Worm (Caenorhabditis elegans): ENCODE measurements around the gene T15B7.1.

Gene T15B7.1

DNA sequence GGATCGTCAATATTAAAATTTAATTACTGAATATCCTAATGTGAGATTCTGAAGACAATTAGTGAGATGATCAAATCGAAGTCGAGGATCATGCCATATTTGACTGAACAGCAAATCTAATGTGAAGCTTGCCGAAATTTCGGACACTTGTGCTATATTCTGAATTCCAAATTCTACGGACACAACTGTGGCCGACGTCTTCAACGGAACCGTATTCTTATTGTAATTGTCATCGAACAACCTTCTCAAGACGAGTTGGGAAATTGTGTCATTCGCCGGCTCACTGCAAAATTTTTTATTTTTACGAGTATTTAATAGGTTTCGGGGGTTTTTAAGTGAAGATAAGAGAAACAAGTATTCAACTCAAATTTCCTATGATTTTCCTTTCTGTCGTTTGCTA is at the start of gene T15B7.1:
Gene T15B7.1, plus strand, starts transcription at position 301 of the 400 bp plus-strand sequence.
- TF ChIP-seq hlh-11 (tag; optimal IDR thresholded peaks at IDR 0.05) (no peak), saeg-2 (GFP tag; IDR thresholded peaks at IDR 0.05) (no peak), F49E8.2 (tag; optimal IDR thresholded peaks at IDR 0.05; ENCODE audit: borderline replicate concordance) (no peak), ceh-32 (tag; optimal IDR thresholded peaks at IDR 0.05; ENCODE audit: poor library complexity) (no peak), lin-29 (GFP tag; IDR thresholded peaks at IDR 0.05) (no peak), dve-1 (tag; optimal IDR thresholded peaks at IDR 0.05; ENCODE audit: insufficient read depth) (no peak), pqm-1 (tag; optimal IDR thresholded peaks at IDR 0.05) (no peak), sdz-12 (GFP tag; optimal IDR thresholded peaks at IDR 0.05) (no peak), nhr-48 (tag; optimal IDR thresholded peaks at IDR 0.05) (no peak), ceh-28 (tag; optimal IDR thresholded peaks at IDR 0.05) (no peak), daf-16 (GFP tag; optimal IDR thresholded peaks at IDR 0.05) (no peak), daf-16 (tag; optimal IDR thresholded peaks at IDR 0.05) (no peak)

DNA sequence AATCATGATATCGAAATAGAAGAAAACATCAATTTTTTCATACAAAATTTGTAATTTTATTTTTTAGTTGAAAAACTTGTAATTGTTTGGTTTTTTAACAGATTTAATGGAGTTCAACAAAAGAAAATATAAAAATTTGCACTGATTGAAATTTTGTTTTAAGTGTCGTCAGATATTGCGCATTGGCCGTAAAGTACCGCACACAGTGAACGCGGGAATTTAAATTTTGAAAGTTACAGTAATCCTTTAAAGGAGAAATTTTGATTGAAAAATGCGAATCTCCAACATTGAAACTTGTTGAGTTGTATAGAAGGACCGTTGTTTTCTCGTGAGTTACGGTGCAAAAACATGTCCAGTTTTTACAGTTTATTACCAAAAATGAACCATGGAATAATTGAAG is 49.6 kb upstream of the T15B7.1 start:
- TF ChIP-seq dpl-1 (GFP tag; optimal IDR thresholded peaks at IDR 0.05) (no peak), lsy-2 (tag; optimal IDR thresholded peaks at IDR 0.05) (peak in 1 of 2 experiments; percentile 8), zfp-3 (GFP tag; conservative IDR thresholded peaks at IDR 0.05) (no peak)

DNA sequence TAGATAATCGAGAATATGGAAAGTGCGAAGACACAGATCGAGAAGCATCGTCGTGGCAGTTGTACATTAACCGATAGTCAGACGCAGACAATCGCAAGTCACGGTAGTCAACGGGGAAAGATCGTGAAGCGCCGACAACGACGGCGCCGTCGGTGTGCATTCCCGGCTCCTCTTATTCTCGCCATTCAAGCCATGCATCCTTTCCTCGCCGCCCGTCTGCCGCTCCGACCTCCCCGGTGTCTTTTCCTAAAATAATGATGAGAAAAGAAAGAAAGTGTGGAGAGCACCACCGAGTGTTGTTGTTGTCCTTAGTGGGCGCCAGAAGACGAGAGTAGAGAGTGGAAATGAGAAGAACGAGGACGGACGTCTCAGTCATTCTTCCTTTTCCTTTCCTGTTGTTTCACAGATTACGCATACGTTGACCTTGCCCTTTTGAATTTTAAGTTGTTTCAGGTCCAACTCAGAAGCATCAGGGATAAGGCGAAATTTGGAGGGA is 48.7 kb upstream of the T15B7.1 start, which contains the start of gene ZC404.1:
Gene ZC404.1, plus strand, starts transcription at position 446 of the 496 bp plus-strand sequence.
- peak; percentile 62 for TF ChIP-seq set-16 (GFP tag; IDR thresholded peaks at IDR 0.05)
- TF ChIP-seq rbr-2 (tag; optimal IDR thresholded peaks at IDR 0.05), result peak; percentile 21
- no peak for TF ChIP-seq mxl-2 (GFP tag; conservative IDR thresholded peaks at IDR 0.05)
- no peak for TF ChIP-seq nhr-76 (tag; optimal IDR thresholded peaks at IDR 0.05)
- no peak for TF ChIP-seq mdl-1 (tag; optimal IDR thresholded peaks at IDR 0.05)
- no peak for TF ChIP-seq F10B5.3 (tag; optimal IDR thresholded peaks at IDR 0.05)
- no peak for TF ChIP-seq snpc-4 (tag; optimal IDR thresholded peaks at IDR 0.05)
- TF ChIP-seq daf-16 (GFP tag; optimal IDR thresholded peaks at IDR 0.05), result no peak
- no peak for TF ChIP-seq daf-16 (tag; optimal IDR thresholded peaks at IDR 0.05)
- TF ChIP-seq jun-1 (tag; optimal IDR thresholded peaks at IDR 0.05), result no peak
- no peak for TF ChIP-seq T20F7.1 (GFP tag; optimal IDR thresholded peaks at IDR 0.05)
- 0 out of 2 replicates have a peak, but pooled peaks have one; percentile 11 for TF ChIP-seq hmg-1.1 (GFP tag; IDR thresholded peaks at IDR 0.05)
- TF ChIP-seq daf-12 (tag; optimal IDR thresholded peaks at IDR 0.05), result no peak
- peak; percentile 28 for TF ChIP-seq mes-2 (tag; optimal IDR thresholded peaks at IDR 0.05; ENCODE audit: poor library complexity, severe bottlenecking)

DNA sequence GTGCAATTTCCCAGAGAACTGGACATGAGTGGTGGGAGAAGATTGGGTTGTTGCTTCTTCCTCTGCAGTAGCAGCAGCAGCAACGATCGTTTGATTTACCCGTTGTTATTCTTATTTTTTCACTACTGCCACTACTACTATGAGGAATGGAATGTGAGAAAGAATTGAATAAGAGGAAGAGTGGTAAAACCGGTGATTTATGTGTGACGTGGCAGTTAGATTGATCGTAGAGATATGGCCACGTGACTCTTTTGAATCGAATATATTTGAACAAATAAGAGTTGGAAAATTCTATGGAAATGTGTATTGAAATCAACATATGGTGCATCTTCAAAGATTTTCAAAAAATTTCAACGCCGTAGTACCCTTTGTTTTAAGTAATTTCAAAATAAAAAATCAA is 46.3 kb upstream of the T15B7.1 start:
- TF ChIP-seq attf-4 (tag; optimal IDR thresholded peaks at IDR 0.05) (no peak), mxl-3 (GFP tag; optimal IDR thresholded peaks at IDR 0.05) (no peak), cey-2 (tag; optimal IDR thresholded peaks at IDR 0.05; ENCODE audit: borderline replicate concordance, insufficient read depth) (no peak), hlh-30 (tag; optimal IDR thresholded peaks at IDR 0.05; ENCODE audit: insufficient read depth) (no peak), Y48G9A.11 (GFP tag; IDR thresholded peaks at IDR 0.05) (no peak), ces-1 (GFP tag; optimal IDR thresholded peaks at IDR 0.05) (no peak), tag-97 (GFP tag; IDR thresholded peaks at IDR 0.05) (no peak), arid-1 (GFP tag; conservative IDR thresholded peaks at IDR 0.05) (no peak), aly-2 (tag; optimal IDR thresholded peaks at IDR 0.05) (no peak)
